Fruit fly (Drosophila melanogaster) whole organism, prepupa: ENCODE measurements around the gene CG31178.

Source experiments
- CG3032 ChIP-seq: fragments of 200-800 bp; optimal IDR thresholded peaks from 2 replicates; lab custom pipeline; 2019; ENCODE audit warnings: missing biosample characterization, mild to moderate bottlenecking, missing genetic modification characterization, moderate library complexity
- Ets96B ChIP-seq: fragments of 200-800 bp; optimal IDR thresholded peaks from 2 replicates; lab custom pipeline; 2019; ENCODE audit warnings: missing biosample characterization, mild to moderate bottlenecking, missing genetic modification characterization, moderate library complexity
- Smox ChIP-seq: fragments of 200-800 bp; sonication (Bioruptor generic); optimal IDR thresholded peaks from 3 replicates; lab custom pipeline; 2016; ENCODE audit warnings: missing biosample characterization, missing genetic modification characterization
- Sox102F ChIP-seq: fragments of 200-800 bp; sonication (Bioruptor generic); optimal IDR thresholded peaks from 2 replicates; lab custom pipeline; 2016; ENCODE audit warnings: missing biosample characterization, mild to moderate bottlenecking, missing genetic modification characterization
- Sox15 ChIP-seq: fragments of 200-800 bp; sonication (Bioruptor generic); optimal IDR thresholded peaks from 3 replicates; lab custom pipeline; 2016; ENCODE audit warnings: missing biosample characterization, missing genetic modification characterization
- lz ChIP-seq: fragments of 200-800 bp; sonication (Bioruptor generic); optimal IDR thresholded peaks from 3 replicates; lab custom pipeline; 2016; ENCODE audit warnings: missing biosample characterization, missing genetic modification characterization
- vri ChIP-seq: fragments of 200-800 bp; sonication (Bioruptor generic); optimal IDR thresholded peaks from 3 replicates; lab custom pipeline; 2016; ENCODE audit warnings: missing biosample characterization, mild to moderate bottlenecking, missing genetic modification characterization

dm6 chr3R:21863817-21864384, 9.6 kb upstream of the CG31178 start:
- no peak for TF ChIP-seq Ets96B (tag; lab: Kevin White, UChicago)
- TF ChIP-seq Sox15 (GFP tag; lab: Kevin White, UChicago), result no peak
- no peak for TF ChIP-seq Sox102F (GFP tag; lab: Kevin White, UChicago)
- no peak for TF ChIP-seq CG3032
- no peak for TF ChIP-seq lz (GFP tag; lab: Kevin White, UChicago)
- TF ChIP-seq vri (GFP tag; lab: Kevin White, UChicago), result no peak
- no peak for TF ChIP-seq Smox
